Worm (Caenorhabditis elegans) whole organism, midembryonic: ENCODE data around the gene ceh-10.

Experiments
- T22C8.4 ChIP-seq: fragments of 200-800 bp; sonication (Bioruptor generic); IDR thresholded peaks from 2 replicates; pipeline ENCODE4 v1.3.6; 2022; ENCODE audit warnings: missing genetic modification characterization, missing compliant biosample characterization
- cog-1 ChIP-seq: sonication (generic microtip); optimal IDR thresholded peaks from 2 replicates; lab custom pipeline; 2016; ENCODE audit warnings: missing genetic modification characterization, missing compliant biosample characterization
- flt-1 ChIP-seq: fragments of 200-800 bp; sonication (Bioruptor generic); IDR thresholded peaks from 2 replicates; pipeline ENCODE4 v1.3.6; 2022; ENCODE audit warnings: missing genetic modification characterization, missing compliant biosample characterization
- klf-2 ChIP-seq: fragments of 200-800 bp; sonication (Bioruptor generic); conservative IDR thresholded peaks from 2 replicates; pipeline ENCODE4 v1.3.6; 2022; ENCODE audit warnings: missing genetic modification reagents, missing genetic modification characterization, missing compliant biosample characterization
- med-1 ChIP-seq: sonication (generic microtip); optimal IDR thresholded peaks from 2 replicates; lab custom pipeline; 2017; ENCODE audit warnings: missing genetic modification characterization, mild to moderate bottlenecking, missing compliant biosample characterization, antibody characterized with exemption, missing genetic modification reagents; ENCODE audit not compliant: insufficient read depth
- ref-1 ChIP-seq: fragments of 200-800 bp; sonication (Bioruptor generic); conservative IDR thresholded peaks from 2 replicates; pipeline ENCODE4 v1.3.6; 2022; ENCODE audit warnings: missing genetic modification reagents, missing genetic modification characterization, missing compliant biosample characterization
- tab-1 ChIP-seq: fragments of 200-800 bp; sonication (Bioruptor generic); IDR thresholded peaks from 2 replicates; pipeline ENCODE4 v1.3.6; 2022; ENCODE audit warnings: missing genetic modification characterization, missing compliant biosample characterization
- ztf-23 ChIP-seq: fragments of 200-800 bp; sonication (Bioruptor generic); IDR thresholded peaks from 2 replicates; pipeline ENCODE4 v1.3.6; 2022; ENCODE audit warnings: missing genetic modification reagents, missing genetic modification characterization, missing compliant biosample characterization
- ztf-29 ChIP-seq: fragments of 200-800 bp; sonication (Bioruptor generic); IDR thresholded peaks from 2 replicates; pipeline ENCODE4 v1.3.6; 2022; ENCODE audit warnings: missing genetic modification reagents, missing genetic modification characterization, missing compliant biosample characterization

ce11 chrIII:5782080-5782479 is 16.8 kb upstream of the ceh-10 start:
- TF ChIP-seq flt-1 (GFP tag; lab: Robert Waterston, UW) = no peak
- TF ChIP-seq klf-2 (GFP tag; lab: Robert Waterston, UW) = no peak
- TF ChIP-seq tab-1 (GFP tag; lab: Robert Waterston, UW) = no peak
- TF ChIP-seq ztf-29 (GFP tag; lab: Robert Waterston, UW) = no peak
- TF ChIP-seq T22C8.4 = no peak
- TF ChIP-seq med-1 (GFP tag; lab: Kevin White, UChicago) = no peak
- no peak for TF ChIP-seq ref-1
- TF ChIP-seq cog-1 (tag; lab: Kevin White, UChicago) = no peak
- TF ChIP-seq ztf-23 (GFP tag; lab: Robert Waterston, UW) = no peak
